Worm (Caenorhabditis elegans) whole organism, young adult: ENCODE results near the gene oac-20.

Experiments used
- C06A6.2 ChIP-seq: fragments of 200-800 bp; sonication (Bioruptor generic); conservative IDR thresholded peaks from 2 replicates; pipeline ENCODE4 v1.3.6; 2022; ENCODE audit warnings: missing genetic modification characterization, missing compliant biosample characterization
- D2030.7 ChIP-seq: fragments of 200-800 bp; sonication (Bioruptor generic); IDR thresholded peaks from 2 replicates; pipeline ENCODE4 v1.3.6; 2022; ENCODE audit warnings: missing genetic modification reagents, missing genetic modification characterization, missing compliant biosample characterization
- F39B2.1 ChIP-seq: fragments of 200-800 bp; sonication (Bioruptor generic); IDR thresholded peaks from 2 replicates; pipeline ENCODE4 v1.3.6; 2022; ENCODE audit warnings: missing genetic modification reagents, missing genetic modification characterization, missing compliant biosample characterization
- F55B11.4 ChIP-seq: sonication (generic microtip); optimal IDR thresholded peaks from 2 replicates; lab custom pipeline; 2016; ENCODE audit warnings: missing compliant biosample characterization, missing genetic modification characterization, borderline replicate concordance; ENCODE audit not compliant: insufficient read depth
- F57A8.1 ChIP-seq: fragments of 200-800 bp; sonication (Bioruptor generic); optimal IDR thresholded peaks from 2 replicates; lab custom pipeline; 2018; ENCODE audit warnings: mild to moderate bottlenecking, missing genetic modification characterization, moderate library complexity, missing compliant biosample characterization
- K11D2.4 ChIP-seq: fragments of 200-800 bp; sonication (Bioruptor generic); IDR thresholded peaks from 2 replicates; pipeline ENCODE4 v1.3.6; 2022; ENCODE audit warnings: missing genetic modification reagents, missing genetic modification characterization, missing compliant biosample characterization
- Y95B8A.8 ChIP-seq: fragments of 200-800 bp; sonication (Bioruptor generic); IDR thresholded peaks from 2 replicates; pipeline ENCODE4 v1.3.6; 2022; ENCODE audit warnings: missing genetic modification reagents, missing genetic modification characterization, missing compliant biosample characterization
- akir-1 ChIP-seq: fragments of 200-800 bp; sonication (Bioruptor generic); optimal IDR thresholded peaks from 2 replicates; lab custom pipeline; 2018; ENCODE audit warnings: mild to moderate bottlenecking, missing genetic modification characterization, moderate library complexity, missing compliant biosample characterization
- atf-7 ChIP-seq: sonication (generic microtip); optimal IDR thresholded peaks from 2 replicates; lab custom pipeline; 2017; ENCODE audit warnings: mild to moderate bottlenecking, missing genetic modification characterization, missing compliant biosample characterization
- attf-3 ChIP-seq: fragments of 200-800 bp; sonication (Bioruptor generic); conservative IDR thresholded peaks from 2 replicates; pipeline ENCODE4 v1.3.6; 2022; ENCODE audit warnings: missing genetic modification reagents, missing genetic modification characterization, missing compliant biosample characterization
- attf-6 ChIP-seq: fragments of 200-800 bp; sonication (Bioruptor generic); IDR thresholded peaks from 2 replicates; pipeline ENCODE4 v1.3.6; 2022; ENCODE audit warnings: missing genetic modification reagents, missing genetic modification characterization, missing compliant biosample characterization
- bed-1 ChIP-seq: fragments of 200-800 bp; sonication (Bioruptor generic); IDR thresholded peaks from 2 replicates; pipeline ENCODE4 v1.3.6; 2022; ENCODE audit warnings: missing genetic modification reagents, missing genetic modification characterization, missing compliant biosample characterization
- cebp-2 ChIP-seq: fragments of 200-800 bp; sonication (Bioruptor generic); IDR thresholded peaks from 2 replicates; pipeline ENCODE4 v1.3.6; 2022; ENCODE audit warnings: missing genetic modification characterization, missing compliant biosample characterization
- ceh-91 ChIP-seq: fragments of 200-800 bp; sonication (Bioruptor generic); IDR thresholded peaks from 2 replicates; pipeline ENCODE4 v1.3.6; 2022; ENCODE audit warnings: missing genetic modification reagents, missing genetic modification characterization, missing compliant biosample characterization
- chd-7 ChIP-seq: sonication (generic microtip); optimal IDR thresholded peaks from 2 replicates; lab custom pipeline; 2016; ENCODE audit warnings: mild to moderate bottlenecking, missing genetic modification characterization, moderate library complexity, missing compliant biosample characterization
- egrh-3 ChIP-seq: fragments of 200-800 bp; sonication (Bioruptor generic); IDR thresholded peaks from 2 replicates; pipeline ENCODE4 v1.3.6; 2022; ENCODE audit warnings: missing genetic modification reagents, missing genetic modification characterization, missing compliant biosample characterization
- him-1 ChIP-seq: sonication (generic microtip); optimal IDR thresholded peaks from 2 replicates; lab custom pipeline; 2016; ENCODE audit warnings: missing genotype, missing genetic modification reagents, missing genetic modification characterization, missing compliant biosample characterization
- hlh-26 ChIP-seq: fragments of 200-800 bp; sonication (Bioruptor generic); conservative IDR thresholded peaks from 2 replicates; pipeline ENCODE4 v1.3.6; 2022; ENCODE audit warnings: missing genetic modification reagents, missing genetic modification characterization, missing compliant biosample characterization
- hmg-20 ChIP-seq: fragments of 200-800 bp; sonication (Bioruptor generic); IDR thresholded peaks from 2 replicates; pipeline ENCODE4 v1.3.6; 2022; ENCODE audit warnings: missing genetic modification reagents, missing genetic modification characterization, missing compliant biosample characterization
- hsf-1 ChIP-seq: fragments of 200-800 bp; sonication (Bioruptor generic); IDR thresholded peaks from 2 replicates; pipeline ENCODE4 v1.3.6; 2022; ENCODE audit warnings: missing genetic modification reagents, missing genetic modification characterization, missing compliant biosample characterization
- let-526 ChIP-seq: fragments of 200-800 bp; sonication (Bioruptor generic); IDR thresholded peaks from 2 replicates; pipeline ENCODE4 v1.3.6; 2022; ENCODE audit warnings: missing genetic modification reagents, missing genetic modification characterization, missing compliant biosample characterization
- lir-1 ChIP-seq: fragments of 200-800 bp; sonication (Bioruptor generic); conservative IDR thresholded peaks from 2 replicates; pipeline ENCODE4 v1.3.6; 2022; ENCODE audit warnings: missing genetic modification reagents, missing genetic modification characterization, missing compliant biosample characterization
- lsl-1 ChIP-seq: fragments of 200-800 bp; sonication (Bioruptor generic); optimal IDR thresholded peaks from 2 replicates; lab custom pipeline; 2018; ENCODE audit warnings: mild to moderate bottlenecking, missing genetic modification characterization, moderate library complexity, missing compliant biosample characterization
- nfya-2 ChIP-seq: fragments of 200-800 bp; sonication (Bioruptor generic); IDR thresholded peaks from 2 replicates; pipeline ENCODE4 v1.3.6; 2022; ENCODE audit warnings: missing genetic modification reagents, missing genetic modification characterization, missing compliant biosample characterization
- nhr-120 ChIP-seq: fragments of 200-800 bp; sonication (Bioruptor generic); IDR thresholded peaks from 2 replicates; pipeline ENCODE4 v1.3.6; 2022; ENCODE audit warnings: missing genetic modification characterization, missing compliant biosample characterization
- nhr-27 ChIP-seq: fragments of 200-800 bp; sonication (Bioruptor generic); optimal IDR thresholded peaks from 2 replicates; lab custom pipeline; 2018; ENCODE audit warnings: mild to moderate bottlenecking, missing genetic modification characterization, moderate library complexity, missing compliant biosample characterization
- nhr-80 ChIP-seq: sonication (generic microtip); optimal IDR thresholded peaks from 2 replicates; lab custom pipeline; 2016; ENCODE audit warnings: missing genetic modification characterization, missing compliant biosample characterization
- pbrm-1 ChIP-seq: fragments of 200-800 bp; sonication (Bioruptor generic); IDR thresholded peaks from 2 replicates; pipeline ENCODE4 v1.3.6; 2022; ENCODE audit warnings: missing genetic modification reagents, missing genetic modification characterization, missing compliant biosample characterization
- pha-4 ChIP-seq: fragments of 150-350 bp; sonication (generic microtip); optimal IDR thresholded peaks from 2 replicates; lab custom pipeline; 2014; ENCODE audit warnings: missing biosample characterization, missing genetic modification reagents, missing genetic modification characterization
- rpc-1 ChIP-seq, 2 experiments: fragments of 150-350 bp in 1 of 2; sonication (generic microtip) in 1 of 2; optimal IDR thresholded peaks; 2 replicates each; lab custom pipeline; 2014 to 2018; ENCODE audit warnings: missing biosample characterization in 1 of 2, missing genetic modification characterization in 1 of 2, missing genetic modification reagents in 1 of 2, missing genotype in 1 of 2
- snpc-1.3 ChIP-seq: sonication (generic microtip); optimal IDR thresholded peaks from 2 replicates; lab custom pipeline; 2017; ENCODE audit warnings: missing genetic modification characterization, mild to moderate bottlenecking, missing compliant biosample characterization, antibody characterized with exemption, moderate library complexity, missing genotype, missing genetic modification reagents; ENCODE audit not compliant: insufficient read depth
- snpc-3.4 ChIP-seq: sonication (generic microtip); optimal IDR thresholded peaks from 2 replicates; lab custom pipeline; 2017; ENCODE audit warnings: missing genetic modification characterization, mild to moderate bottlenecking, missing compliant biosample characterization, antibody characterized with exemption, moderate library complexity, missing genotype, missing genetic modification reagents
- somi-1 ChIP-seq: fragments of 200-800 bp; sonication (Bioruptor generic); optimal IDR thresholded peaks from 2 replicates; lab custom pipeline; 2018; ENCODE audit warnings: mild to moderate bottlenecking, missing genetic modification characterization, missing compliant biosample characterization
- tbx-9 ChIP-seq: sonication (generic microtip); optimal IDR thresholded peaks from 2 replicates; lab custom pipeline; 2016; ENCODE audit warnings: borderline replicate concordance, missing genetic modification characterization, inconsistent platforms, missing compliant biosample characterization
- tlf-1 ChIP-seq: fragments of 200-800 bp; sonication (Bioruptor generic); optimal IDR thresholded peaks from 2 replicates; lab custom pipeline; 2018; ENCODE audit warnings: mild to moderate bottlenecking, missing genetic modification characterization, missing compliant biosample characterization
- zfh-2 ChIP-seq: fragments of 200-800 bp; sonication (Bioruptor generic); conservative IDR thresholded peaks from 2 replicates; pipeline ENCODE4 v1.3.6; 2022; ENCODE audit warnings: missing genetic modification reagents, missing genetic modification characterization, missing compliant biosample characterization

oac-20 gene

DNA sequence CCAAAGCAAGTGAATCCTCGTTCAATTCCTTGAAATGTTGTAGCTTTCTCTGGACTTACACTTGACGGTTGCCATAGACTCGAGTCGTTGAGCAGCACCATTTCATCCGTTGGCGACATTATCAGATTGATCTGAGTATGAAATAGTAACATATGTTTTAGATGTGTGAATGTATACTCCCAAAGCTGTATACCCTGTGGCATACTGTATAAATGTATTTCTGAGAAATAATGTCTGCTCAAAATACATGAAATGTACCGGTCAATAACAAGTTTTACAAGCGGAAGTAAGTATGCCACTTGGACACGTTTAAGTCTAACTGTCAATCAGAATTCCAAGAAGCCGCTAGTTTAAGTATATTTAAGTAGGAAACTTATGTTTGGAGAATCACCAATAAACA is 31.1 kb downstream of the oac-20 start, which contains the start of gene str-233:
Gene str-233 (minus strand): TSS at position 101 of the 400 bp plus-strand sequence.
- no peak for TF ChIP-seq akir-1
- TF ChIP-seq hlh-26 (GFP tag; lab: Robert Waterston, UW), result no peak
- no peak for TF ChIP-seq nhr-120 (GFP tag; lab: Robert Waterston, UW)
- no peak for TF ChIP-seq nhr-80

DNA sequence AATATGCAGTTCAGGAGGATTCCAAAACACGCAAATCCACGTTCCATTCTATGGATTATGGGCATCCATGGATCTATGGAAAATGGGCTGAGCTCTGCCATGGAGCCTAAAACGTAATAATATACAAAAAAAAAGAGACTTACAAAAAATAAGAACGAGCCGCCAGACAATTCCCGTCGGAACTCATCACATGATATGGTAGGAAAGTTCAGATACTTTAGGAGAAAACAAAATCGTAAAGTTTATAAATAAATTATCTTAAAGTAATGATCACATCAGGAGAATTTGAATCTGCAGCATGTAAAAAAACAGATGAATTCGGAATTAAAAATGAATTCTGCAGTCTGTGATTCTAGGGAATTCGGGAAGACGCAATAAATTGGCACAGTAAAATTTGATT is 37.1 kb downstream of the oac-20 start, which contains the start of gene str-232:
Gene str-232 (minus strand): TSS at position 101 of the 400 bp plus-strand sequence.
- no peak for TF ChIP-seq chd-7 (tag; lab: Kevin White, UChicago)

DNA sequence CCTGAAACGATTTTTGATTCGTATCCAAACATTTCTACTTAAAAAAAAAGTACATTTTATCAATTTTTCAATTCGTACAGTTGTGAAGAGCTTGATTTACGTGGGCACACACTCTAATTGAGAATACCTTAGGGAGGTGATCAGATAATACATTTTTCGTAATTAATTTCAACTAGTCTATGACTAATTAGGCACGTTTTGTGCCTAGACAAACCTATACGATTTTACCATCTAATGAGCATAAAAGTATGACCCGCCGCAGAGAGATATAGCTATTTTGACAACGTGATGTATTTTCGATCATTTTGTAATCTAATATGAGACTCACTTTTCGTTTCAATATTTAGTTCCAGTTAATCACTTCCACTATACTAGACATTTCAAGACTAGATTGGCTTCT is 38.5 kb downstream of the oac-20 start:
- TF ChIP-seq tlf-1 (GFP tag; lab: Kevin White, UChicago), result no peak
- TF ChIP-seq Y95B8A.8, result no peak
- TF ChIP-seq ceh-91, result no peak
- no peak for TF ChIP-seq lsl-1 (GFP tag; lab: Kevin White, UChicago)
- no peak for TF ChIP-seq akir-1
- TF ChIP-seq egrh-3 (GFP tag; lab: Robert Waterston, UW), result no peak
- TF ChIP-seq snpc-3.4 (tag; lab: Kevin White, UChicago), result no peak
- TF ChIP-seq hmg-20 (GFP tag; lab: Robert Waterston, UW), result no peak
- no peak for TF ChIP-seq rpc-1 (optimal IDR thresholded peaks at IDR 0.05; lab: Kevin White, UChicago)
- TF ChIP-seq rpc-1 (tag; optimal IDR thresholded peaks at IDR 0.05; lab: Kevin White, UChicago), result no peak
- no peak for TF ChIP-seq let-526 (GFP tag; lab: Robert Waterston, UW)
- no peak for TF ChIP-seq F57A8.1 (GFP tag; lab: Kevin White, UChicago)
- TF ChIP-seq nhr-27, result no peak
- no peak for TF ChIP-seq zfh-2 (GFP tag; lab: Robert Waterston, UW)
- no peak for TF ChIP-seq nfya-2 (GFP tag; lab: Robert Waterston, UW)
- no peak for TF ChIP-seq D2030.7 (GFP tag; lab: Robert Waterston, UW)
- no peak for TF ChIP-seq tbx-9 (tag; lab: Kevin White, UChicago)
- TF ChIP-seq snpc-1.3 (tag; lab: Kevin White, UChicago), result no peak
- TF ChIP-seq, all 124 proteins: peak for 0

DNA sequence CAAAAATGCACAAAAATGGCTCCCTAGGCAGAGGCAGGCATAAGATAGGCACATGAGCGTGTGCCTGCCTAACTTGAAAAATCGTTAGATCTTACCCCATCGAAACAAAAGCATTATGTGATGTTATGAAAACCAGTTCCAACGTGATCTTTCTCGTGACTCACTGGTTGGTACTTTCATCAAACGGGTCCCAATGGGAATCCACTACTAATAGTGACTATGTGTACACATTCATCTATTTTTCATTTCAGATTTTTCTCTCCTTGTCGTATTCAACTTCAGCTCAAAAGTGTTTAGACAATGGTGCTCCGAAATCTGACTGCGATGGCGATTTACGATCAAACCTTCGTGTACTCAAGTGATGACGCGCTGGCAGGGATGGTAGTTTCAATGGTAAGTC is 39.2 kb downstream of the oac-20 start, which contains the start of gene srx-43:
Gene srx-43 (plus strand): TSS at position 301 of the 400 bp plus-strand sequence.
- TF ChIP-seq F39B2.1 (GFP tag; lab: Robert Waterston, UW) (no peak), attf-6 (GFP tag; lab: Robert Waterston, UW) (no peak), pbrm-1 (GFP tag; lab: Robert Waterston, UW) (no peak), pha-4 (tag; lab: Kevin White, UChicago) (no peak), bed-1 (GFP tag; lab: Robert Waterston, UW) (no peak), atf-7 (tag; lab: Kevin White, UChicago) (no peak), K11D2.4 (GFP tag; lab: Robert Waterston, UW) (no peak), lir-1 (GFP tag; lab: Robert Waterston, UW) (no peak), cebp-2 (GFP tag; lab: Robert Waterston, UW) (no peak)
- TF ChIP-seq, all 124 proteins: peak for 0

DNA sequence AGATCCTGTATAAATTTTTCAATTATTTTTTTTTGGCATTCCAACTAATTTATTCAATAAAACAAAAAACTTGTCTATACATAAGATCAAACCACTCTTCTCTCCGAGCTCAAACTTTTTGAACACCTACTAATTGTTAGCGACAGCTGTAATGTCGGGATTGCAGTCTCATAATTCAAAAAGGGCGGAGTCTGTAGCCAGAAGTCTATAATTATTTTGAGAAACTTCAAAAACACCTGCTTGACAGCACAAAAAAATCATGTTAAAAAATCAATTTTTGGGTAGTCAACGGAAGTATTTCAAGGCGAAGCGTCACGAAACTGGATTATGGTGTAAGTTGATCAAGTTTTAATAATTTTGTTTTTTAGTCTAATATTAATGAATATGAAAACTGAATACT is 41.5 kb downstream of the oac-20 start, which contains the start of gene srx-44:
Gene srx-44 (plus strand): TSS at position 301 of the 400 bp plus-strand sequence.
- TF ChIP-seq somi-1 (GFP tag; lab: Kevin White, UChicago), result no peak
- no peak for TF ChIP-seq C06A6.2 (GFP tag; lab: Robert Waterston, UW)
- TF ChIP-seq pha-4 (tag; lab: Kevin White, UChicago), result no peak
- TF ChIP-seq him-1, result no peak
- TF ChIP-seq akir-1, result no peak
- TF ChIP-seq F55B11.4 (tag; lab: Kevin White, UChicago), result no peak
- no peak for TF ChIP-seq attf-3
- no peak for TF ChIP-seq hmg-20 (GFP tag; lab: Robert Waterston, UW)
- TF ChIP-seq hsf-1 (GFP tag; lab: Robert Waterston, UW), result no peak
- no peak for TF ChIP-seq chd-7 (tag; lab: Kevin White, UChicago)
- TF ChIP-seq snpc-3.4 (tag; lab: Kevin White, UChicago), result no peak
- TF ChIP-seq, all 124 proteins: peak for 0
